Worm (Caenorhabditis elegans) whole organism, young adult: ENCODE results near the gene alh-6.

ENCODE experiments used
- C17E4.6 ChIP-seq: fragments of 200-800 bp; sonication (Bioruptor generic); IDR thresholded peaks from 2 replicates; pipeline ENCODE4 v1.3.6; 2022; ENCODE audit warnings: missing genetic modification reagents, missing genetic modification characterization, missing compliant biosample characterization
- F22D6.2 ChIP-seq: sonication (generic microtip); optimal IDR thresholded peaks from 2 replicates; lab custom pipeline; 2016; ENCODE audit warnings: mild to moderate bottlenecking, missing genetic modification characterization, missing compliant biosample characterization
- F49E8.2 ChIP-seq: sonication (generic microtip); optimal IDR thresholded peaks from 3 replicates; lab custom pipeline; 2017; ENCODE audit warnings: missing genetic modification characterization, mild to moderate bottlenecking, missing compliant biosample characterization, antibody characterized with exemption, moderate library complexity; ENCODE audit not compliant: insufficient read depth
- F52B5.7 ChIP-seq: sonication (generic microtip); optimal IDR thresholded peaks from 2 replicates; lab custom pipeline; 2016; ENCODE audit warnings: mild to moderate bottlenecking, missing genetic modification characterization, missing compliant biosample characterization
- K11D2.4 ChIP-seq: fragments of 200-800 bp; sonication (Bioruptor generic); IDR thresholded peaks from 2 replicates; pipeline ENCODE4 v1.3.6; 2022; ENCODE audit warnings: missing genetic modification reagents, missing genetic modification characterization, missing compliant biosample characterization
- T07F8.4 ChIP-seq: sonication (generic microtip); optimal IDR thresholded peaks from 2 replicates; lab custom pipeline; 2016; ENCODE audit warnings: mild to moderate bottlenecking, missing genetic modification characterization, moderate library complexity, missing compliant biosample characterization
- Y53G8AR.9 ChIP-seq: fragments of 200-800 bp; sonication (Bioruptor generic); conservative IDR thresholded peaks from 2 replicates; pipeline ENCODE4 v1.3.6; 2022; ENCODE audit warnings: missing genetic modification reagents, missing genetic modification characterization, missing compliant biosample characterization
- Y67H2A.10 ChIP-seq: fragments of 200-800 bp; sonication (Bioruptor generic); conservative IDR thresholded peaks from 2 replicates; pipeline ENCODE4 v1.3.6; 2022; ENCODE audit warnings: missing genetic modification reagents, missing genetic modification characterization, missing compliant biosample characterization
- ZK185.1 ChIP-seq: sonication (generic microtip); optimal IDR thresholded peaks from 2 replicates; lab custom pipeline; 2016; ENCODE audit warnings: mild to moderate bottlenecking, missing genetic modification characterization, missing compliant biosample characterization; ENCODE audit not compliant: poor library complexity, severe bottlenecking
- akir-1 ChIP-seq: fragments of 200-800 bp; sonication (Bioruptor generic); optimal IDR thresholded peaks from 2 replicates; lab custom pipeline; 2018; ENCODE audit warnings: mild to moderate bottlenecking, missing genetic modification characterization, moderate library complexity, missing compliant biosample characterization
- attf-3 ChIP-seq: fragments of 200-800 bp; sonication (Bioruptor generic); conservative IDR thresholded peaks from 2 replicates; pipeline ENCODE4 v1.3.6; 2022; ENCODE audit warnings: missing genetic modification reagents, missing genetic modification characterization, missing compliant biosample characterization
- attf-5 ChIP-seq: fragments of 200-800 bp; sonication (Bioruptor generic); optimal IDR thresholded peaks from 2 replicates; lab custom pipeline; 2018; ENCODE audit warnings: mild to moderate bottlenecking, missing genetic modification characterization, missing compliant biosample characterization
- ceh-58 ChIP-seq: fragments of 200-800 bp; sonication (Bioruptor generic); IDR thresholded peaks from 2 replicates; pipeline ENCODE4 v1.3.6; 2022; ENCODE audit warnings: missing genetic modification characterization, missing compliant biosample characterization
- ceh-79 ChIP-seq: sonication (generic microtip); optimal IDR thresholded peaks from 2 replicates; lab custom pipeline; 2017; ENCODE audit warnings: mild to moderate bottlenecking, missing genetic modification characterization, missing compliant biosample characterization
- ceh-91 ChIP-seq: fragments of 200-800 bp; sonication (Bioruptor generic); IDR thresholded peaks from 2 replicates; pipeline ENCODE4 v1.3.6; 2022; ENCODE audit warnings: missing genetic modification reagents, missing genetic modification characterization, missing compliant biosample characterization
- chd-7 ChIP-seq: sonication (generic microtip); optimal IDR thresholded peaks from 2 replicates; lab custom pipeline; 2016; ENCODE audit warnings: mild to moderate bottlenecking, missing genetic modification characterization, moderate library complexity, missing compliant biosample characterization
- dox-1 ChIP-seq: fragments of 200-800 bp; sonication (Bioruptor generic); IDR thresholded peaks from 2 replicates; pipeline ENCODE4 v1.3.6; 2022; ENCODE audit warnings: missing genetic modification reagents, missing genetic modification characterization, missing compliant biosample characterization
- efl-1 ChIP-seq: fragments of 150-350 bp; optimal IDR thresholded peaks from 2 replicates; lab custom pipeline; 2014; ENCODE audit warnings: missing biosample characterization, missing genetic modification reagents, missing genetic modification characterization
- egl-18 ChIP-seq: fragments of 200-800 bp; sonication (Bioruptor generic); IDR thresholded peaks from 2 replicates; pipeline ENCODE4 v1.3.6; 2022; ENCODE audit warnings: missing genetic modification reagents, missing genetic modification characterization, missing compliant biosample characterization
- hlh-12 ChIP-seq: sonication (generic microtip); optimal IDR thresholded peaks from 2 replicates; lab custom pipeline; 2016; ENCODE audit warnings: missing genetic modification characterization, missing compliant biosample characterization
- hlh-26 ChIP-seq: fragments of 200-800 bp; sonication (Bioruptor generic); conservative IDR thresholded peaks from 2 replicates; pipeline ENCODE4 v1.3.6; 2022; ENCODE audit warnings: missing genetic modification reagents, missing genetic modification characterization, missing compliant biosample characterization
- let-526 ChIP-seq: fragments of 200-800 bp; sonication (Bioruptor generic); IDR thresholded peaks from 2 replicates; pipeline ENCODE4 v1.3.6; 2022; ENCODE audit warnings: missing genetic modification reagents, missing genetic modification characterization, missing compliant biosample characterization
- lin-35 ChIP-seq, 3 experiments: fragments of 150-350 bp in 2 of 3; sonication (generic microtip) in 1 of 3; optimal IDR thresholded peaks; 2 replicates each; lab custom pipeline; 2014 to 2018; ENCODE audit warnings: missing biosample characterization in 3 of 3, missing genetic modification characterization in 3 of 3, missing genetic modification reagents in 3 of 3
- lin-40 ChIP-seq: sonication (generic microtip); optimal IDR thresholded peaks from 2 replicates; lab custom pipeline; 2016; ENCODE audit warnings: missing genetic modification characterization, mild to moderate bottlenecking, missing compliant biosample characterization, missing genotype, missing genetic modification reagents
- lsl-1 ChIP-seq: fragments of 200-800 bp; sonication (Bioruptor generic); optimal IDR thresholded peaks from 2 replicates; lab custom pipeline; 2018; ENCODE audit warnings: mild to moderate bottlenecking, missing genetic modification characterization, moderate library complexity, missing compliant biosample characterization
- lsy-27 ChIP-seq: sonication (generic microtip); optimal IDR thresholded peaks from 2 replicates; lab custom pipeline; 2017; ENCODE audit warnings: missing genetic modification characterization, mild to moderate bottlenecking, missing compliant biosample characterization, antibody characterized with exemption, missing genotype, borderline replicate concordance; ENCODE audit not compliant: insufficient read depth
- madf-6 ChIP-seq: fragments of 200-800 bp; sonication (Bioruptor generic); IDR thresholded peaks from 2 replicates; pipeline ENCODE4 v1.3.6; 2022; ENCODE audit warnings: missing genetic modification reagents, missing genetic modification characterization, missing compliant biosample characterization
- mcd-1 ChIP-seq: fragments of 200-800 bp; sonication (Bioruptor generic); IDR thresholded peaks from 2 replicates; pipeline ENCODE4 v1.3.6; 2022; ENCODE audit warnings: missing genetic modification reagents, missing genetic modification characterization, missing compliant biosample characterization
- mxl-1 ChIP-seq: sonication (generic microtip); optimal IDR thresholded peaks from 2 replicates; lab custom pipeline; 2016; ENCODE audit warnings: missing genetic modification characterization, missing compliant biosample characterization
- nhr-120 ChIP-seq: fragments of 200-800 bp; sonication (Bioruptor generic); IDR thresholded peaks from 2 replicates; pipeline ENCODE4 v1.3.6; 2022; ENCODE audit warnings: missing genetic modification characterization, missing compliant biosample characterization
- nhr-27 ChIP-seq: fragments of 200-800 bp; sonication (Bioruptor generic); optimal IDR thresholded peaks from 2 replicates; lab custom pipeline; 2018; ENCODE audit warnings: mild to moderate bottlenecking, missing genetic modification characterization, moderate library complexity, missing compliant biosample characterization
- pbrm-1 ChIP-seq: fragments of 200-800 bp; sonication (Bioruptor generic); IDR thresholded peaks from 2 replicates; pipeline ENCODE4 v1.3.6; 2022; ENCODE audit warnings: missing genetic modification reagents, missing genetic modification characterization, missing compliant biosample characterization
- pha-4 ChIP-seq: fragments of 150-350 bp; sonication (generic microtip); optimal IDR thresholded peaks from 2 replicates; lab custom pipeline; 2014; ENCODE audit warnings: missing biosample characterization, missing genetic modification reagents, missing genetic modification characterization
- rcor-1 ChIP-seq: fragments of 200-800 bp; sonication (Bioruptor generic); IDR thresholded peaks from 2 replicates; pipeline ENCODE4 v1.3.6; 2022; ENCODE audit warnings: missing genetic modification reagents, missing genetic modification characterization, missing compliant biosample characterization
- repo-1 ChIP-seq: sonication (generic microtip); optimal IDR thresholded peaks from 2 replicates; lab custom pipeline; 2017; ENCODE audit warnings: mild to moderate bottlenecking, missing genetic modification characterization, missing compliant biosample characterization
- sea-2 ChIP-seq: fragments of 200-800 bp; sonication (Bioruptor generic); IDR thresholded peaks from 2 replicates; pipeline ENCODE4 v1.3.6; 2022; ENCODE audit warnings: missing genetic modification characterization, missing compliant biosample characterization
- snpc-3.4 ChIP-seq: sonication (generic microtip); optimal IDR thresholded peaks from 2 replicates; lab custom pipeline; 2017; ENCODE audit warnings: missing genetic modification characterization, mild to moderate bottlenecking, missing compliant biosample characterization, antibody characterized with exemption, moderate library complexity, missing genotype, missing genetic modification reagents
- snpc-4 ChIP-seq, 5 experiments: fragments of 150-350 bp in 1 of 5; sonication (generic microtip) in 4 of 5; optimal IDR thresholded peaks; 2 replicates each; lab custom pipeline; 2014 to 2018; ENCODE audit warnings: missing genetic modification characterization in 5 of 5, missing biosample characterization in 3 of 5, antibody characterized with exemption in 2 of 5, mild to moderate bottlenecking in 2 of 5, missing compliant biosample characterization in 2 of 5, missing genotype in 2 of 5, moderate library complexity in 2 of 5, missing genetic modification reagents in 1 of 5
- tbx-9 ChIP-seq: sonication (generic microtip); optimal IDR thresholded peaks from 2 replicates; lab custom pipeline; 2016; ENCODE audit warnings: borderline replicate concordance, missing genetic modification characterization, inconsistent platforms, missing compliant biosample characterization
- tlf-1 ChIP-seq: fragments of 200-800 bp; sonication (Bioruptor generic); optimal IDR thresholded peaks from 2 replicates; lab custom pipeline; 2018; ENCODE audit warnings: mild to moderate bottlenecking, missing genetic modification characterization, missing compliant biosample characterization
- ztf-18 ChIP-seq: sonication (generic microtip); optimal IDR thresholded peaks from 2 replicates; lab custom pipeline; 2016; ENCODE audit warnings: missing genotype, mild to moderate bottlenecking, missing genetic modification characterization, missing compliant biosample characterization
- ztf-3 ChIP-seq: fragments of 200-800 bp; sonication (Bioruptor generic); optimal IDR thresholded peaks from 2 replicates; lab custom pipeline; 2018; ENCODE audit warnings: mild to moderate bottlenecking, missing genetic modification characterization, missing compliant biosample characterization
- ztf-6 ChIP-seq: fragments of 200-800 bp; sonication (Bioruptor generic); IDR thresholded peaks from 2 replicates; pipeline ENCODE4 v1.3.6; 2022; ENCODE audit warnings: missing genetic modification reagents, missing genetic modification characterization, missing compliant biosample characterization

Gene alh-6

ce11 chrII:1320412-1320811 lies 10.5 kb upstream of the alh-6 start (continued):
- no peak for TF ChIP-seq hlh-12 (tag; lab: Kevin White, UChicago)
- peak; percentile 98 for TF ChIP-seq dox-1 (GFP tag; lab: Robert Waterston, UW)
- TF ChIP-seq nhr-27 (tag; lab: Kevin White, UChicago), result peak; percentile 20
- peak; percentile 89 for TF ChIP-seq chd-7
- peak; percentile 97 for TF ChIP-seq pha-4
- no peak for TF ChIP-seq nhr-120 (GFP tag; lab: Robert Waterston, UW)
- TF ChIP-seq K11D2.4 (GFP tag; lab: Robert Waterston, UW), result peak; percentile 94
- peak; percentile 47; the same call in 1 of the 2 replicates for TF ChIP-seq ceh-58
- peak; percentile 81; the same call in 1 of the 2 replicates for TF ChIP-seq egl-18 (GFP tag; lab: Robert Waterston, UW)
- peak; percentile 82 for TF ChIP-seq attf-3
- peak; percentile 84 for TF ChIP-seq lsl-1
- TF ChIP-seq ztf-3 (GFP tag; lab: Kevin White, UChicago), result peak; percentile 81
- TF ChIP-seq lin-40 (tag; lab: Kevin White, UChicago), result peak; percentile 97
- peak; percentile 90 for TF ChIP-seq let-526
- TF ChIP-seq tbx-9, result no peak
- TF ChIP-seq Y67H2A.10 (GFP tag; lab: Robert Waterston, UW), result peak; percentile 90
- peak; percentile 97 for TF ChIP-seq tlf-1 (GFP tag; lab: Kevin White, UChicago)
- TF ChIP-seq snpc-3.4 (tag; lab: Kevin White, UChicago), result peak; percentile 92
- TF ChIP-seq mxl-1 (tag; lab: Kevin White, UChicago), result no peak
- TF ChIP-seq efl-1 (GFP tag; lab: Kevin White, UChicago), result peak; percentile 92
- TF ChIP-seq hlh-26 (GFP tag; lab: Robert Waterston, UW), result no peak
- TF ChIP-seq mcd-1 (GFP tag; lab: Robert Waterston, UW), result peak; percentile 95
- peak; percentile 85 for TF ChIP-seq ztf-6 (GFP tag; lab: Robert Waterston, UW)
- TF ChIP-seq T07F8.4 (tag; lab: Kevin White, UChicago), result no peak
- peak; percentile 93 for TF ChIP-seq repo-1 (tag; lab: Kevin White, UChicago)
- peak; percentile 92 for TF ChIP-seq F49E8.2 (tag; lab: Kevin White, UChicago)
- TF ChIP-seq snpc-4 (GFP tag; optimal IDR thresholded peaks at IDR 0.05; lab: Kevin White, UChicago), result peak; percentile 36
- TF ChIP-seq snpc-4 (tag; optimal IDR thresholded peaks at IDR 0.05; lab: Kevin White, UChicago), result peak; percentile 71 to 85 (median 77)
- peak; percentile 96 for TF ChIP-seq rcor-1 (GFP tag; lab: Robert Waterston, UW)
- TF ChIP-seq lsy-27 (tag; lab: Kevin White, UChicago), result peak; percentile 10
- TF ChIP-seq lin-35 (GFP tag; optimal IDR thresholded peaks at IDR 0.05; lab: Kevin White, UChicago), result peak; percentile 69 to 98 (median 90)
- peak; percentile 92 for TF ChIP-seq madf-6 (GFP tag; lab: Robert Waterston, UW)
- peak; percentile 97 for TF ChIP-seq pbrm-1 (GFP tag; lab: Robert Waterston, UW)
- peak; percentile 90 for TF ChIP-seq ceh-91
- peak; percentile 88 for TF ChIP-seq ZK185.1 (tag; lab: Kevin White, UChicago)
- TF ChIP-seq attf-5, result peak; percentile 99
- TF ChIP-seq sea-2 (GFP tag; lab: Robert Waterston, UW), result no peak
- TF ChIP-seq F52B5.7 (tag; lab: Kevin White, UChicago), result peak; percentile 80
- TF ChIP-seq Y53G8AR.9 (GFP tag; lab: Robert Waterston, UW), result peak; percentile 98
- TF ChIP-seq C17E4.6 (GFP tag; lab: Robert Waterston, UW), result peak; percentile 87
- TF ChIP-seq akir-1, result no peak
- TF ChIP-seq ceh-79 (tag; lab: Kevin White, UChicago), result peak; percentile 57
- peak; percentile 73 for TF ChIP-seq ztf-18 (tag; lab: Kevin White, UChicago)
- peak; percentile 49 for TF ChIP-seq F22D6.2 (tag; lab: Kevin White, UChicago)
